Fruit fly (Drosophila melanogaster) whole organism, wandering third instar larva: ENCODE data around the gene CG43294.

ENCODE experiments used
- Abd-B ChIP-seq: fragments of >200 bp; optimal IDR thresholded peaks from 2 replicates; lab custom pipeline; 2017; ENCODE audit warnings: missing biosample characterization, missing genetic modification characterization
- CG32264 ChIP-seq: fragments of 200-800 bp; sonication (Bioruptor generic); optimal IDR thresholded peaks from 2 replicates; lab custom pipeline; 2016; ENCODE audit warnings: missing biosample characterization, missing genetic modification characterization
- CG9705 ChIP-seq: fragments of 200-800 bp; sonication (Bioruptor generic); optimal IDR thresholded peaks from 2 replicates; lab custom pipeline; 2018; ENCODE audit warnings: missing biosample characterization, mild to moderate bottlenecking, missing genetic modification characterization
- CrebA ChIP-seq: fragments of 200-800 bp; sonication (Bioruptor generic); optimal IDR thresholded peaks from 2 replicates; lab custom pipeline; 2016; ENCODE audit warnings: missing biosample characterization, mild to moderate bottlenecking, missing genetic modification characterization, borderline replicate concordance
- Dfd ChIP-seq: fragments of >200 bp; optimal IDR thresholded peaks from 2 replicates; lab custom pipeline; 2017; ENCODE audit warnings: missing biosample characterization, missing genetic modification characterization
- Dif ChIP-seq: fragments of 200-275, 200-300 bp; sonication (Bioruptor generic); optimal IDR thresholded peaks from 2 replicates; lab custom pipeline; 2018; ENCODE audit warnings: missing biosample characterization, missing genetic modification characterization; ENCODE audit not compliant: partially characterized antibody
- HLH106 ChIP-seq: fragments of 200-800 bp; optimal IDR thresholded peaks from 3 replicates; lab custom pipeline; 2019; ENCODE audit warnings: missing biosample characterization, mild to moderate bottlenecking, missing genetic modification characterization, moderate library complexity
- Hnf4 ChIP-seq: fragments of 200-800 bp; sonication (Bioruptor generic); optimal IDR thresholded peaks from 2 replicates; lab custom pipeline; 2016; ENCODE audit warnings: missing biosample characterization, mild to moderate bottlenecking, missing genetic modification characterization
- Hr78 ChIP-seq: fragments of >200 bp; optimal IDR thresholded peaks from 2 replicates; lab custom pipeline; 2017; ENCODE audit warnings: missing biosample characterization, missing genetic modification characterization
- Hr83 ChIP-seq: fragments of 200-300 bp; sonication (Bioruptor generic); optimal IDR thresholded peaks from 2 replicates; lab custom pipeline; 2016; ENCODE audit warnings: missing biosample characterization, mild to moderate bottlenecking, missing genetic modification characterization, moderate library complexity; ENCODE audit not compliant: poor library complexity, severe bottlenecking
- Jra ChIP-seq: sonication (Bioruptor generic); optimal IDR thresholded peaks from 2 replicates; lab custom pipeline; 2016; ENCODE audit warnings: missing biosample characterization, missing genetic modification characterization
- Mio ChIP-seq: sonication (Bioruptor generic); optimal IDR thresholded peaks from 2 replicates; lab custom pipeline; 2016; ENCODE audit warnings: missing biosample characterization, missing genetic modification characterization
- Myc ChIP-seq: fragments of >200 bp; optimal IDR thresholded peaks from 2 replicates; lab custom pipeline; 2017
- N ChIP-seq: fragments of >200 bp; optimal IDR thresholded peaks from 2 replicates; lab custom pipeline; 2018; ENCODE audit warnings: missing biosample characterization, missing external identifiers, missing genetic modification characterization
- OdsH ChIP-seq: fragments of 200-800 bp; sonication (Bioruptor generic); optimal IDR thresholded peaks from 2 replicates; lab custom pipeline; 2016; ENCODE audit warnings: missing biosample characterization, mild to moderate bottlenecking, missing genetic modification characterization
- Rel ChIP-seq, 2 experiments: fragments of 200-800 bp; sonication (Bioruptor generic) in 1 of 2; optimal IDR thresholded peaks; 2 replicates in 1 of 2; 3 replicates in 1 of 2; lab custom pipeline; 2016 to 2019; ENCODE audit warnings: mild to moderate bottlenecking in 2 of 2, missing biosample characterization in 2 of 2, missing genetic modification characterization in 2 of 2, moderate library complexity in 1 of 2
- Sp1 ChIP-seq: fragments of 200-800 bp; sonication (Bioruptor generic); optimal IDR thresholded peaks from 3 replicates; lab custom pipeline; 2019; ENCODE audit warnings: missing biosample characterization, mild to moderate bottlenecking, missing genetic modification characterization, moderate library complexity
- Vsx2 ChIP-seq: fragments of 200-300, 225-300 bp; sonication (Bioruptor generic); optimal IDR thresholded peaks from 2 replicates; lab custom pipeline; 2018; ENCODE audit warnings: missing biosample characterization, missing genetic modification characterization; ENCODE audit not compliant: partially characterized antibody
- br ChIP-seq: fragments of 200-800 bp; sonication (Bioruptor generic); optimal IDR thresholded peaks from 2 replicates; lab custom pipeline; 2016; ENCODE audit warnings: missing biosample characterization, missing genetic modification characterization
- brk ChIP-seq: fragments of 200-800 bp; sonication (Bioruptor generic); optimal IDR thresholded peaks from 2 replicates; lab custom pipeline; 2016; ENCODE audit warnings: missing biosample characterization, mild to moderate bottlenecking, missing genetic modification characterization
- dl ChIP-seq, 2 experiments: fragments of 175-275, 200-275 bp in 1 of 2; fragments of 200-275 bp in 1 of 2; sonication (Bioruptor generic); optimal IDR thresholded peaks; lab custom pipeline; 2018; ENCODE audit warnings: mild to moderate bottlenecking in 2 of 2, missing biosample characterization in 2 of 2, missing genetic modification characterization in 2 of 2, moderate library complexity in 2 of 2; ENCODE audit not compliant: partially characterized antibody in 2 of 2, insufficient read depth in 1 of 2
- dmrt93B ChIP-seq: fragments of 200-800 bp; sonication (Bioruptor generic); optimal IDR thresholded peaks from 2 replicates; lab custom pipeline; 2018; ENCODE audit warnings: missing biosample characterization, mild to moderate bottlenecking, missing genetic modification characterization
- ey ChIP-seq: fragments of 200-800 bp; sonication (Bioruptor generic); optimal IDR thresholded peaks from 2 replicates; lab custom pipeline; 2016; ENCODE audit warnings: missing biosample characterization, missing genetic modification characterization
- foxo ChIP-seq, 2 experiments: fragments of 200-800 bp; sonication (Bioruptor generic); optimal IDR thresholded peaks; 2 replicates in 1 of 2; 3 replicates in 1 of 2; lab custom pipeline; 2016 to 2017; ENCODE audit warnings: missing biosample characterization in 2 of 2, missing genetic modification characterization in 2 of 2
- fru ChIP-seq: fragments of 200-800 bp; sonication (Bioruptor generic); optimal IDR thresholded peaks from 3 replicates; lab custom pipeline; 2016; ENCODE audit warnings: missing biosample characterization, mild to moderate bottlenecking, missing genetic modification characterization
- h ChIP-seq: fragments of 200-800 bp; sonication (Bioruptor generic); optimal IDR thresholded peaks from 3 replicates; lab custom pipeline; 2016; ENCODE audit warnings: missing biosample characterization, mild to moderate bottlenecking, missing genetic modification characterization
- lola ChIP-seq: fragments of >200 bp; optimal IDR thresholded peaks from 2 replicates; lab custom pipeline; 2017; ENCODE audit warnings: missing biosample characterization, missing genetic modification characterization
- pan ChIP-seq: fragments of >200 bp; optimal IDR thresholded peaks from 2 replicates; lab custom pipeline; 2017
- psq ChIP-seq: fragments of 200-800 bp; sonication (Bioruptor generic); optimal IDR thresholded peaks from 3 replicates; lab custom pipeline; 2017; ENCODE audit warnings: missing biosample characterization, mild to moderate bottlenecking, missing genetic modification characterization, moderate library complexity
- rgr ChIP-seq: fragments of 200-800 bp; sonication (Bioruptor generic); optimal IDR thresholded peaks from 3 replicates; lab custom pipeline; 2016; ENCODE audit warnings: missing biosample characterization, mild to moderate bottlenecking, missing genetic modification characterization
- sage ChIP-seq: fragments of 200-800 bp; sonication (Bioruptor generic); optimal IDR thresholded peaks from 2 replicates; lab custom pipeline; 2016; ENCODE audit warnings: missing biosample characterization, mild to moderate bottlenecking, missing genetic modification characterization
- sv ChIP-seq: fragments of 200-800 bp; sonication (Bioruptor generic); optimal IDR thresholded peaks from 3 replicates; lab custom pipeline; 2016; ENCODE audit warnings: missing biosample characterization, missing genetic modification characterization
- tai ChIP-seq: sonication (Bioruptor generic); optimal IDR thresholded peaks from 2 replicates; lab custom pipeline; 2016; ENCODE audit warnings: missing biosample characterization, missing genetic modification characterization
- usp ChIP-seq: fragments of >200 bp; optimal IDR thresholded peaks from 2 replicates; lab custom pipeline; 2017; ENCODE audit warnings: missing biosample characterization, missing genetic modification characterization
- woc ChIP-seq: sonication (Bioruptor generic); optimal IDR thresholded peaks from 2 replicates; lab custom pipeline; 2016; ENCODE audit warnings: missing biosample characterization, mild to moderate bottlenecking, missing genetic modification characterization

CG43294 gene

DNA sequence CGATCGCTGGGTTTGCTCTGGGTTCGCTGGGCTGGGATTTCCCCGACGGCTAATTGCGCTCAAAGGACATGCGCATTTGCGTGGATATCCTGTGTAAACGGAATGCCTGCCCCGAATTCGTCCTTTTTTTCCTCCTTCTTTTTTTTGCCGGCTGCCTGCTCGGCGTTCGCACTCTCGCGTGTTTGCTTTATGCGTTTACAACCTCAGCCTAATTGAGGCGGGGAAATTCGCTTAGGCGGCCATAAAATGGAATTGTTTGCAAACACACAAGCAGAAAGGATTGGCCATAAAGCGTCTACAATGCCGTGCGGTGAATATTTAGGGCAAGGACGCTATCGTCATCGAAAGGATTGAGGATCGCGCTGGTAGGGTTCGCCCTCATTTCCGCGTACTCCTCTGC is 32.7 kb upstream of the CG43294 start:
- TF ChIP-seq sv: no peak
- TF ChIP-seq ey: no peak
- no peak for TF ChIP-seq Dfd (GFP tag; lab: Kevin White, UChicago)
- no peak for TF ChIP-seq Myc (lab: Kevin White, UChicago)
- no peak for TF ChIP-seq dl (GFP tag; optimal IDR thresholded peaks at IDR 0.05; lab: Kevin White, UChicago; ENCODE audit: insufficient read depth in 1 of 2, partially characterized antibody in 2 of 2)
- TF ChIP-seq Hr78 (GFP tag; lab: Kevin White, UChicago): no peak
- no peak for TF ChIP-seq brk
- TF ChIP-seq pan: no peak
- no peak for TF ChIP-seq dmrt93B
- TF ChIP-seq N (GFP tag; lab: Kevin White, UChicago): no peak
- TF ChIP-seq sage (GFP tag; lab: Kevin White, UChicago): no peak
- TF ChIP-seq Jra: no peak

dm6 chr3L:11927287-11927743 is 30.8 kb upstream of the CG43294 start, which contains the start of gene byn:
byn (plus strand) TSS chr3L:11927693.
- TF ChIP-seq psq (no peak), Hr83 (GFP tag; lab: Kevin White, UChicago) (no peak), foxo (GFP tag; optimal IDR thresholded peaks at IDR 0.05; lab: Kevin White, UChicago) (no peak), CG32264 (GFP tag; lab: Kevin White, UChicago) (no peak), Myc (lab: Kevin White, UChicago) (no peak), rgr (GFP tag; lab: Kevin White, UChicago) (no peak), Jra (no peak), Dfd (GFP tag; lab: Kevin White, UChicago) (no peak), Hr78 (GFP tag; lab: Kevin White, UChicago) (no peak), br (GFP tag; lab: Kevin White, UChicago) (no peak), CrebA (GFP tag; lab: Kevin White, UChicago) (no peak), N (GFP tag; lab: Kevin White, UChicago) (no peak), h (GFP tag; lab: Kevin White, UChicago) (no peak), tai (GFP tag; lab: Kevin White, UChicago) (no peak), Sp1 (GFP tag; lab: Kevin White, UChicago) (no peak), woc (GFP tag; lab: Kevin White, UChicago) (no peak), Mio (GFP tag; lab: Kevin White, UChicago) (no peak), dl (GFP tag; optimal IDR thresholded peaks at IDR 0.05; lab: Kevin White, UChicago; ENCODE audit: insufficient read depth in 1 of 2, partially characterized antibody in 2 of 2) (no peak), pan (no peak)

DNA sequence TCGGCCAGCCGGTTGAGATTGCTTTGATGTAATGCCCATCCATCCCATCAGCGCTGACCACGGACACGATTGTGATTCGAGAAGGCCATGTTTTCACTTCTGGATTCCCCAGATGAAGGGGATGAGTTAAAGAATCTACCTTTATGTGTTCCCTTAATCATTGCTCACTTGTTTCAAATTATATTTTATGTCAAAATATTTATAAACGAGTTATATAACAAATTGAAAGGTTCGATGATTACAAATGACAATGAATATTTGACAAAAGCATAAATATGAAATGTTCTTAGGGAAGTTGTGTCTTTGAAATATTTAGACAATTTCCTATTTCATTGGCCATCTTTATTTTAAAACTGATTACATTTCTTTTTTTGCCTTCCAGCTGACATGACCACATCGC is 26.5 kb upstream of the CG43294 start:
- TF ChIP-seq lola (GFP tag; lab: Kevin White, UChicago) (no peak), Rel (GFP tag; optimal IDR thresholded peaks at IDR 0.05; lab: Kevin White, UChicago) (no peak), Rel (tag; optimal IDR thresholded peaks at IDR 0.05; lab: Kevin White, UChicago) (no peak), Mio (GFP tag; lab: Kevin White, UChicago) (no peak), h (GFP tag; lab: Kevin White, UChicago) (no peak), foxo (GFP tag; optimal IDR thresholded peaks at IDR 0.05; lab: Kevin White, UChicago) (no peak), CrebA (GFP tag; lab: Kevin White, UChicago) (no peak), CG9705 (GFP tag; lab: Kevin White, UChicago) (no peak), Sp1 (GFP tag; lab: Kevin White, UChicago) (no peak), Dif (no peak), tai (GFP tag; lab: Kevin White, UChicago) (no peak), sage (GFP tag; lab: Kevin White, UChicago) (no peak), psq (no peak), Abd-B (no peak), pan (no peak), fru (no peak), Dfd (GFP tag; lab: Kevin White, UChicago) (no peak), sv (no peak), br (GFP tag; lab: Kevin White, UChicago) (no peak), Jra (no peak), HLH106 (no peak)
- TF ChIP-seq, all 38 proteins: peak for 0

dm6 chr3L:11937270-11937669 is 20.8 kb upstream of the CG43294 start:
- TF ChIP-seq OdsH (GFP tag; lab: Kevin White, UChicago): no peak
- no peak for TF ChIP-seq pan
- no peak for TF ChIP-seq usp (GFP tag; lab: Kevin White, UChicago)
- TF ChIP-seq Hnf4 (GFP tag; lab: Kevin White, UChicago): no peak
- TF ChIP-seq Vsx2 (GFP tag; lab: Kevin White, UChicago): no peak
- no peak for TF ChIP-seq CG9705 (GFP tag; lab: Kevin White, UChicago)
- no peak for TF ChIP-seq Myc (lab: Kevin White, UChicago)
- TF ChIP-seq Hr83 (GFP tag; lab: Kevin White, UChicago): no peak
- TF ChIP-seq Mio (GFP tag; lab: Kevin White, UChicago): no peak
- TF ChIP-seq lola (GFP tag; lab: Kevin White, UChicago): no peak
- TF ChIP-seq br (GFP tag; lab: Kevin White, UChicago): no peak
- TF ChIP-seq Abd-B: no peak
- TF ChIP-seq CG32264 (GFP tag; lab: Kevin White, UChicago): no peak
- TF ChIP-seq foxo (GFP tag; optimal IDR thresholded peaks at IDR 0.05; lab: Kevin White, UChicago): no peak
